Fruit fly (Drosophila melanogaster): ENCODE data around the gene Fbp1.

Gene Fbp1

DNA sequence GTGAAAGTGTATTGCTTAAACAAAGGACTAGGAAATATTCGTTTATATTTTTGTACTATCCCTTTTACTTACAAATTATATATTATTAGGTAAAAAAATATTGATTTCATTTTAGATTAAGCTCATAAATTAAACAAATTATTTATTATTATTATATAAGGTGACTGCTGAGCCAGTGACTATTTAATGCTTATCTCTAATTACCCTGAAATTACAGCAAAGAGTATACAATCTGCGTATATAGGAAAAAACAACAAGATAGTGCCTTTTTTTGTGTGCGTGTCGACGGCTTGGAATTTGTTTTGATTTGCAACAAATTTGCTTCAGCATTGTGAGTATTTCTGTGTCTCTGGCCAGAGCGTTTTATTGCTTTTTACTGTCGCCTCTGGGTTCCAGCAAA lies 8.3 kb downstream of the Fbp1 start:
- TF ChIP-seq rn (GFP tag; IDR thresholded peaks at IDR 0.05) = no peak
- TF ChIP-seq CG12605 (GFP tag; IDR thresholded peaks at IDR 0.05) = no peak
- TF ChIP-seq Pif1A (GFP tag; optimal IDR thresholded peaks at IDR 0.05) = no peak
- no peak for TF ChIP-seq CG32121 (GFP tag; IDR thresholded peaks at IDR 0.05)

DNA sequence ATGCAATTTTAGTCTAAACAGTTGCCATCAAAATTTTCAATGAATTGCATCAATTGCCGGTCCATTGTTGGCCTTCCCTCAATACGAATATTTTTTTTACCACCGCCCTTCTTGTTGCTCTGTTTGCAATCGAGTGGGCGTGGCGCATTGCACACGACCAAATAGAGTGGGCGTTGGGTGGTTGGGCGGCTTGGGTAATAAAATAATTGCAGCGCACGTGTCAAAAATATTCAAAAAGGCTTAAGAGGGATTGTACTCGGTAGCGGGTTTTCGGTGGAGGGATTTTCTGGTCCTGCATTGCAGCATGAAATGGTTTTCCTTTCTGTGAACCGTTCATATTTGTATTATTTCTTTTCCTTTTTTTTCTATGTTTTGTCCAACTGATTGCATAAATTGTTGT lies 8.8 kb downstream of the Fbp1 start:
- TF ChIP-seq CG9948 (tag; optimal IDR thresholded peaks at IDR 0.05) = no peak
- no peak for TF ChIP-seq fd96Ca (GFP tag; IDR thresholded peaks at IDR 0.05)
- no peak for TF ChIP-seq CG34367 (tag; optimal IDR thresholded peaks at IDR 0.05)
- TF ChIP-seq CG10348 (GFP tag; IDR thresholded peaks at IDR 0.05) = no peak
- TF ChIP-seq CG32121 (GFP tag; IDR thresholded peaks at IDR 0.05) = no peak
- TF ChIP-seq Pif1B (GFP tag; optimal IDR thresholded peaks at IDR 0.05) = no peak
- no peak for TF ChIP-seq Pif1A (GFP tag; optimal IDR thresholded peaks at IDR 0.05)
- TF ChIP-seq gl (tag; optimal IDR thresholded peaks at IDR 0.05) = no peak
- no peak for TF ChIP-seq CG17806 (tag; optimal IDR thresholded peaks at IDR 0.05)
- no peak for TF ChIP-seq CG15710 (tag; optimal IDR thresholded peaks at IDR 0.05)
- no peak for TF ChIP-seq CG13204 (GFP tag; optimal IDR thresholded peaks at IDR 0.05)
- TF ChIP-seq CG4496 (GFP tag; IDR thresholded peaks at IDR 0.05) = no peak
- TF ChIP-seq EcR (GFP tag; optimal IDR thresholded peaks at IDR 0.05) = no peak

DNA sequence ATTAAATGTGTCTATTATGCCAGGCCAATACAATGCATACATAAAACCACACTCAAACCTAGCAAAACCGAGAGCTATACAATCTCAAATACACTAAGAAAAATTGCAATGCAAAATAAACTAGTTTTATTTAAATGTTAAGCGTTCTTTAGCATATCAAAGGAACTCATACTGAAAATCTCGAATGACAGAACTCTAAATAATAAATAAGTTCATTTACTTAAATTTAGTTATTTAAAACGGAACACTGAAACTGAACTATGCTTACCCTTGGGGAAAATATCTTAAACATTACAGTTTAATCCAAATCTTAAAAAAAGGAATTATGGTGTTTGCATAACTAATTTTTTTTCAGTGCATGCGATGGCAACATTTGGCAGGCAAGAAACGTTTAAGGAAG lies 11.6 kb downstream of the Fbp1 start:
- TF ChIP-seq CG32121 (GFP tag; IDR thresholded peaks at IDR 0.05) (no peak), CG4496 (GFP tag; IDR thresholded peaks at IDR 0.05) (no peak), gl (tag; optimal IDR thresholded peaks at IDR 0.05) (no peak), CG8159 (tag; optimal IDR thresholded peaks at IDR 0.05) (no peak), fd96Ca (GFP tag; IDR thresholded peaks at IDR 0.05) (no peak)

DNA sequence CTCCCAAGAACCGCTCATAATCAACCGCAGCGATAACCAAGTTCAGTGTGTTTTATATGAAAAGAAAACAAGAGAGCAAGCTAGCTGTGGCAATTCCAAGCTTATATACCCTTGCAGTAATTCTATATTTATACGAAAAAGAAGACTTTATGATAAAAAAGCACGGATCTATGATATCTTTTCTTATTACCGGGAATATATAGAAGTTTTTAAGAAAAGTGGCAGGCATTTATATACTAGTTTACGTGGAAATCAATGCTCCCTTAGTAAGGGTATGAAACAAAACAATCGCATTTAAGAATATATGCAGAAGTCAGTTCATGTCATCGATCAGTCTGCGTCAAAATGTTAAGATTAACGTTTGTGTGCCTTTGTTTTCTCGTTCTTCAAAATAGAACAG lies 14.6 kb downstream of the Fbp1 start, which contains the start of gene CG8100:
Gene CG8100 (plus strand): TSS at position 333 of the 400 bp plus-strand sequence.
- no peak for TF ChIP-seq CG4496 (GFP tag; IDR thresholded peaks at IDR 0.05)
- no peak for TF ChIP-seq CG13204 (GFP tag; optimal IDR thresholded peaks at IDR 0.05)
- no peak for TF ChIP-seq CG12605 (GFP tag; IDR thresholded peaks at IDR 0.05)
- TF ChIP-seq CG32121 (GFP tag; IDR thresholded peaks at IDR 0.05) = no peak
- peak; percentile 65 for TF ChIP-seq CG15710 (tag; optimal IDR thresholded peaks at IDR 0.05)
- peak; percentile 51 for TF ChIP-seq EcR (GFP tag; optimal IDR thresholded peaks at IDR 0.05)
- TF ChIP-seq rn (GFP tag; IDR thresholded peaks at IDR 0.05) = no peak
- TF ChIP-seq CG8301 (tag; optimal IDR thresholded peaks at IDR 0.05) = peak; percentile 70
- no peak for TF ChIP-seq CG9948 (tag; optimal IDR thresholded peaks at IDR 0.05)
- TF ChIP-seq CG34367 (tag; optimal IDR thresholded peaks at IDR 0.05) = peak; percentile 43
- peak; percentile 69; the same call in 1 of the 2 replicates for TF ChIP-seq Ets98B (GFP tag; IDR thresholded peaks at IDR 0.05)
- TF ChIP-seq Pif1A (GFP tag; optimal IDR thresholded peaks at IDR 0.05) = peak; percentile 63
- peak; percentile 61 for TF ChIP-seq Snoo (tag; optimal IDR thresholded peaks at IDR 0.05)
- TF ChIP-seq Pif1B (GFP tag; optimal IDR thresholded peaks at IDR 0.05) = peak; percentile 40
- no peak for TF ChIP-seq CG10348 (GFP tag; IDR thresholded peaks at IDR 0.05)
- peak; percentile 84 for TF ChIP-seq CG8159 (tag; optimal IDR thresholded peaks at IDR 0.05)
- TF ChIP-seq gl (tag; optimal IDR thresholded peaks at IDR 0.05) = no peak
- no peak for TF ChIP-seq D1 (tag; optimal IDR thresholded peaks at IDR 0.05)
- TF ChIP-seq CG17806 (tag; optimal IDR thresholded peaks at IDR 0.05) = no peak
- peak; percentile 76 for TF ChIP-seq CG14655 (GFP tag; optimal IDR thresholded peaks at IDR 0.05)
- TF ChIP-seq fd96Ca (GFP tag; IDR thresholded peaks at IDR 0.05) = no peak

DNA sequence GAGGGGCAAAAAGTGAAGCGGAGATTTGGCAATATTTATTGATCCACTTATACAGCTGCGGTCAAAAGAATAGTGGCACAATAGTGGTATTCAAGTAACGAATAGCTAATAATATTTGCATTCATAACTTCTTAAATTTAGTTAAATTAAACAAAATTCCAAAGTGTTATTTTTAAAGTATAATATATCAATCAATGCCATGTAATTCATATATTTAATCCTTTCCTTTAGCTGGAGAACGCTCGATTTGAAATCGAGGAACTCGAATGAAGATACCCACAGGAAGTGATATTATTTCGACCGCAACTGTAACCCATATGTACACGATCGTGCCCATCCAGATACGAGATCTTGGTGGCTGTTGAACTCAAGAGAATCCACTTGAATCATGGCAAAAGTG lies 18.6 kb downstream of the Fbp1 start:
- TF ChIP-seq EcR (GFP tag; optimal IDR thresholded peaks at IDR 0.05) (no peak), CG9948 (tag; optimal IDR thresholded peaks at IDR 0.05) (no peak), CG15710 (tag; optimal IDR thresholded peaks at IDR 0.05) (no peak), rn (GFP tag; IDR thresholded peaks at IDR 0.05) (no peak)

DNA sequence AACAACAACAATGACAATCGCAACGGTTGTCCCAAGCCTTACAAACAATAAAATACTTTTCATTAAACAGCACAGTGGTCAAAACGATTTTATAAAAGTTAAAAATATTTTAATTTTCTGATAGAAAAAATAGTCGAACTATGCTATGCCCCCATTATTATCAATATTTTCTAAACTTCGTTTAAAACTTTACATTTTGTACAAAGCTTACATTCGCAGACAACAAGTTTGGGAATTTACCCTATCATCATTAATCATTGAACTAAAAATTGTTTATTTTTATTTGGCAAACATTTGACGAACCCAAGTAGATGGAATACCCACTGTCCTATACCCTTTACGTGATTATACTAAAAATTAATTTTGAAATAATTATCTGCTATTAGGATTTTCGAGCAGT lies 19.6 kb downstream of the Fbp1 start:
- TF ChIP-seq CG8301 (tag; optimal IDR thresholded peaks at IDR 0.05) (no peak), CG9948 (tag; optimal IDR thresholded peaks at IDR 0.05) (no peak), CG4496 (GFP tag; IDR thresholded peaks at IDR 0.05) (no peak), CG15710 (tag; optimal IDR thresholded peaks at IDR 0.05) (no peak), fd96Ca (GFP tag; IDR thresholded peaks at IDR 0.05) (no peak), D1 (tag; optimal IDR thresholded peaks at IDR 0.05) (no peak), Pif1B (GFP tag; optimal IDR thresholded peaks at IDR 0.05) (no peak), rn (GFP tag; IDR thresholded peaks at IDR 0.05) (no peak), CG10348 (GFP tag; IDR thresholded peaks at IDR 0.05) (no peak), CG17806 (tag; optimal IDR thresholded peaks at IDR 0.05) (no peak), CG34367 (tag; optimal IDR thresholded peaks at IDR 0.05) (no peak), Snoo (tag; optimal IDR thresholded peaks at IDR 0.05) (no peak), CG13204 (GFP tag; optimal IDR thresholded peaks at IDR 0.05) (no peak), CG14655 (GFP tag; optimal IDR thresholded peaks at IDR 0.05) (no peak), gl (tag; optimal IDR thresholded peaks at IDR 0.05) (no peak)

DNA sequence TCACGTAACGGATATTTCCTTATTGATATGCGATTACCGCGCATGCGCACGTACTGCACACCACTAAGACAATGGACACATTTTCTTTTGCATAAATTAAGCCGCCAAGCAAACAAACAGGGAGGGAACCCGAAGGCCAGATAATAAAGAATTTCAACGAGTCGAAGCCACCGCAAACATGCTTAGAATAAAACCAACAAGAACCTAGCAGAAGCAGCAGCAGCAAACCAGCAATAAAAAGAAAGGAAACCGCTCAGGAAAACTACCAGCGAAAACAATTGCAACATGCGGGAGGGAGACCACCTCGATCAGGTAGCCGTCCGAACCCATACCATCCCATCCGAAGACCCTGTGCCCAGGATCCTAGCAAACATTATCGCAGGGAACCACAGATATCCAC lies 21.3 kb downstream of the Fbp1 start:
- no peak for TF ChIP-seq gl (tag; optimal IDR thresholded peaks at IDR 0.05)

Measured in whole organism, pupa.